Worm (Caenorhabditis elegans): ENCODE measurements around the gene F59B8.1.

- TF ChIP-seq ztf-29 (GFP tag; IDR thresholded peaks at IDR 0.05) (no peak), flt-1 (GFP tag; IDR thresholded peaks at IDR 0.05) (no peak), cog-1 (tag; optimal IDR thresholded peaks at IDR 0.05) (no peak), T22C8.4 (GFP tag; IDR thresholded peaks at IDR 0.05) (no peak), klf-2 (GFP tag; conservative IDR thresholded peaks at IDR 0.05) (no peak), med-1 (GFP tag; optimal IDR thresholded peaks at IDR 0.05; ENCODE audit: insufficient read depth) (no peak), tab-1 (GFP tag; IDR thresholded peaks at IDR 0.05) (no peak)
Measured at ce11 chrIV:9447209-9447608, 19.1 kb downstream of the F59B8.1 start, which contains the start of gene hsp-12.6.

Data from whole organism, midembryonic.